Fruit fly (Drosophila melanogaster): ENCODE measurements around the gene beat-IIIa.

beat-IIIa gene

dm6 chr2L:17130795-17131194, at the start of gene beat-IIIa, which contains the start of gene CG34106:
TSS of gene beat-IIIa (plus strand) at chr2L:17131024.
TSS of gene CG34106 (plus strand) at chr2L:17131024.
- TF ChIP-seq ovo (GFP tag; optimal IDR thresholded peaks at IDR 0.05): no peak
- TF ChIP-seq CG14711 (tag; optimal IDR thresholded peaks at IDR 0.05): no peak
- TF ChIP-seq CG7101 (tag; optimal IDR thresholded peaks at IDR 0.05): no peak
- no peak for TF ChIP-seq pad (GFP tag; optimal IDR thresholded peaks at IDR 0.05)
- no peak for TF ChIP-seq CG5204 (GFP tag; optimal IDR thresholded peaks at IDR 0.05)
- no peak for TF ChIP-seq cnc (optimal IDR thresholded peaks at IDR 0.05)
- no peak for TF ChIP-seq CG1620 (GFP tag; optimal IDR thresholded peaks at IDR 0.05)
- TF ChIP-seq kay (GFP tag; ENCODE audit: borderline replicate concordance): no peak
- no peak for TF ChIP-seq tj (GFP tag; optimal IDR thresholded peaks at IDR 0.05)
- no peak for TF ChIP-seq bab1 (GFP tag; optimal IDR thresholded peaks at IDR 0.05)
- no peak for TF ChIP-seq CG7045 (GFP tag; optimal IDR thresholded peaks at IDR 0.05)
- no peak for TF ChIP-seq toe (GFP tag; optimal IDR thresholded peaks at IDR 0.05)
- TF ChIP-seq Crg-1 (GFP tag; optimal IDR thresholded peaks at IDR 0.05): no peak
- no peak for TF ChIP-seq Hr96 (GFP tag; optimal IDR thresholded peaks at IDR 0.05)
- TF ChIP-seq CG12768 (GFP tag; optimal IDR thresholded peaks at IDR 0.05): no peak
- TF ChIP-seq Mnt (GFP tag; optimal IDR thresholded peaks at IDR 0.05): no peak

dm6 chr2L:17087341-17087740, 43.5 kb upstream of the beat-IIIa start, which contains the start of gene CG12620:
TSS of gene CG12620 (plus strand) at chr2L:17087641.
- TF ChIP-seq CG1620 (GFP tag; optimal IDR thresholded peaks at IDR 0.05) (no peak), CG33017 (tag; optimal IDR thresholded peaks at IDR 0.05) (no peak), CG7045 (GFP tag; optimal IDR thresholded peaks at IDR 0.05) (no peak), toe (GFP tag; optimal IDR thresholded peaks at IDR 0.05) (no peak), CG7101 (tag; optimal IDR thresholded peaks at IDR 0.05) (no peak), bab1 (GFP tag; optimal IDR thresholded peaks at IDR 0.05) (no peak), kay (GFP tag; ENCODE audit: borderline replicate concordance) (no peak), tj (GFP tag; optimal IDR thresholded peaks at IDR 0.05) (no peak), Mnt (GFP tag; optimal IDR thresholded peaks at IDR 0.05) (no peak), cic (GFP tag; optimal IDR thresholded peaks at IDR 0.05) (no peak), ovo (GFP tag; optimal IDR thresholded peaks at IDR 0.05) (no peak), CG12768 (GFP tag; optimal IDR thresholded peaks at IDR 0.05) (no peak), CG11617 (GFP tag; optimal IDR thresholded peaks at IDR 0.05) (no peak)

- no peak for TF ChIP-seq bab1 (GFP tag; optimal IDR thresholded peaks at IDR 0.05)
- no peak for TF ChIP-seq toe (GFP tag; optimal IDR thresholded peaks at IDR 0.05)
- no peak for TF ChIP-seq CG7045 (GFP tag; optimal IDR thresholded peaks at IDR 0.05)
- no peak for TF ChIP-seq CG1620 (GFP tag; optimal IDR thresholded peaks at IDR 0.05)
- no peak for TF ChIP-seq CG7101 (tag; optimal IDR thresholded peaks at IDR 0.05)
Observed at dm6 chr2L:17092737-17093136, 38.1 kb upstream of the beat-IIIa start.

dm6 chr2L:17125861-17126260, 5.0 kb upstream of the beat-IIIa start, which contains the start of gene CG31784:
TSS of gene CG31784 (minus strand) at chr2L:17125961.
- TF ChIP-seq cic (GFP tag; optimal IDR thresholded peaks at IDR 0.05) (no peak), cnc (optimal IDR thresholded peaks at IDR 0.05) (no peak), toe (GFP tag; optimal IDR thresholded peaks at IDR 0.05) (no peak), CG12768 (GFP tag; optimal IDR thresholded peaks at IDR 0.05) (no peak), CG33017 (tag; optimal IDR thresholded peaks at IDR 0.05) (no peak), Crg-1 (GFP tag; optimal IDR thresholded peaks at IDR 0.05) (no peak), Hr96 (GFP tag; optimal IDR thresholded peaks at IDR 0.05) (no peak), Clk (GFP tag; optimal IDR thresholded peaks at IDR 0.05) (no peak)

- TF ChIP-seq kay (GFP tag; ENCODE audit: borderline replicate concordance) (no peak), CG14711 (tag; optimal IDR thresholded peaks at IDR 0.05) (no peak), bab1 (GFP tag; optimal IDR thresholded peaks at IDR 0.05) (no peak), tj (GFP tag; optimal IDR thresholded peaks at IDR 0.05) (no peak), Crg-1 (GFP tag; optimal IDR thresholded peaks at IDR 0.05) (no peak), CG12768 (GFP tag; optimal IDR thresholded peaks at IDR 0.05) (no peak), CG7045 (GFP tag; optimal IDR thresholded peaks at IDR 0.05) (no peak), CG5204 (GFP tag; optimal IDR thresholded peaks at IDR 0.05) (no peak), cic (GFP tag; optimal IDR thresholded peaks at IDR 0.05) (no peak), CG33017 (tag; optimal IDR thresholded peaks at IDR 0.05) (no peak), Clk (GFP tag; optimal IDR thresholded peaks at IDR 0.05) (no peak)
Observed at dm6 chr2L:17159641-17160040, 28.8 kb downstream of the beat-IIIa start.

dm6 chr2L:17163344-17163743, 32.5 kb downstream of the beat-IIIa start:
- TF ChIP-seq Mnt (GFP tag; optimal IDR thresholded peaks at IDR 0.05): no peak

- TF ChIP-seq CG33017 (tag; optimal IDR thresholded peaks at IDR 0.05) (no peak), kay (GFP tag; ENCODE audit: borderline replicate concordance) (no peak), toe (GFP tag; optimal IDR thresholded peaks at IDR 0.05) (no peak), ovo (GFP tag; optimal IDR thresholded peaks at IDR 0.05) (no peak), Clk (GFP tag; optimal IDR thresholded peaks at IDR 0.05) (no peak), bab1 (GFP tag; optimal IDR thresholded peaks at IDR 0.05) (no peak), Mnt (GFP tag; optimal IDR thresholded peaks at IDR 0.05) (no peak), cnc (optimal IDR thresholded peaks at IDR 0.05) (no peak)
Observed at dm6 chr2L:17173181-17173580, 42.4 kb downstream of the beat-IIIa start, which contains the start of gene CG34169. TSS of gene CG34169 (plus strand) at chr2L:17173481.

Measured in whole organism, adult.